Worm (Caenorhabditis elegans): Measurements from ENCODE around the gene srx-133.

DNA sequence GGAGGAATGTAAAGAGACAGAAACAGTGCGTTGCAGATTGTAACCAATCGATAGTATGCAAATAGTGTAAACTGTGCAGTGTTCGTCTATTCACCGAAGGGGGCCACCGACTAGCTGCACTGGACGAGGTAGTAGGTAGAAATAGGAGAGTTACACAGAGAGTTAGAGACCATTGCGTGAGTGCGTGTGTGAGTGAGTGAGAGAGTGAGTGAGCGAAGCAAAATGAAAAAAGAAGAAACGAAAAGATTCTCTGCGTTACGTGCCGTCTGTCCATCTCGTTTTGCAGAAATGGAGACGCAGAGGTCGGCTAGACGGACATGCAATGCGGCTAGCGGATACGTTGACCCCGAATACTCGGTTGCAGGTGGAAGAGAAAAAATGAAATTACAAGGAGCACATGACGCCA lies 40.0 kb upstream of the srx-133 start:
- TF ChIP-seq ztf-4 (tag; optimal IDR thresholded peaks at IDR 0.05) (no peak), fos-1 (tag; optimal IDR thresholded peaks at IDR 0.05) (peak; percentile 78), sma-3 (GFP tag; optimal IDR thresholded peaks at IDR 0.05) (no peak), dmd-4 (tag; optimal IDR thresholded peaks at IDR 0.05) (no peak), blmp-1 (tag; optimal IDR thresholded peaks at IDR 0.05; ENCODE audit: insufficient read depth) (peak; percentile 63)
